Worm (Caenorhabditis elegans) whole organism, L2 larva: ENCODE results near the gene inx-2.

ENCODE experiments used
- C34F6.9 ChIP-seq: fragments of 150-350 bp; optimal IDR thresholded peaks from 2 replicates; lab custom pipeline; 2014; ENCODE audit warnings: missing biosample characterization, missing genetic modification characterization
- F13H6.1 ChIP-seq: sonication (generic microtip); optimal IDR thresholded peaks from 2 replicates; lab custom pipeline; 2016; ENCODE audit warnings: missing genetic modification characterization, missing compliant biosample characterization
- R02D3.7 ChIP-seq: fragments of 150-350 bp; optimal IDR thresholded peaks from 2 replicates; lab custom pipeline; 2014; ENCODE audit warnings: missing biosample characterization, missing genetic modification characterization
- Y55F3AM.14 ChIP-seq: fragments of 200-800 bp; sonication (Bioruptor generic); optimal IDR thresholded peaks from 2 replicates; lab custom pipeline; 2018; ENCODE audit warnings: mild to moderate bottlenecking, missing genetic modification characterization, missing compliant biosample characterization
- ZK546.5 ChIP-seq: sonication (generic microtip); optimal IDR thresholded peaks from 2 replicates; lab custom pipeline; 2017; ENCODE audit warnings: missing biosample characterization, missing genetic modification characterization
- alr-1 ChIP-seq: fragments of 150-350 bp; optimal IDR thresholded peaks from 2 replicates; lab custom pipeline; 2014; ENCODE audit warnings: missing biosample characterization, missing genetic modification characterization
- aly-2 ChIP-seq: fragments of 150-350 bp; optimal IDR thresholded peaks from 2 replicates; lab custom pipeline; 2014; ENCODE audit warnings: missing biosample characterization, missing genetic modification characterization
- blmp-1 ChIP-seq: sonication (generic microtip); optimal IDR thresholded peaks from 2 replicates; lab custom pipeline; 2017; ENCODE audit warnings: missing genetic modification characterization, mild to moderate bottlenecking, missing compliant biosample characterization, antibody characterized with exemption, moderate library complexity; ENCODE audit not compliant: insufficient read depth
- ceh-16 ChIP-seq: fragments of 150-350 bp; optimal IDR thresholded peaks from 2 replicates; lab custom pipeline; 2014; ENCODE audit warnings: missing biosample characterization, missing genetic modification characterization
- ceh-82 ChIP-seq: fragments of 150-350 bp; optimal IDR thresholded peaks from 2 replicates; lab custom pipeline; 2014; ENCODE audit warnings: missing biosample characterization, missing genetic modification characterization
- crh-2 ChIP-seq: sonication (generic microtip); optimal IDR thresholded peaks from 2 replicates; lab custom pipeline; 2017; ENCODE audit warnings: missing biosample characterization, missing genetic modification characterization
- dmd-4 ChIP-seq: sonication (generic microtip); optimal IDR thresholded peaks from 2 replicates; lab custom pipeline; 2017; ENCODE audit warnings: missing biosample characterization, missing genetic modification characterization
- egl-27 ChIP-seq: sonication (generic microtip); optimal IDR thresholded peaks from 3 replicates; lab custom pipeline; 2017; ENCODE audit warnings: missing biosample characterization, missing genetic modification reagents, missing genetic modification characterization
- elt-1 ChIP-seq: fragments of 150-350 bp; optimal IDR thresholded peaks from 2 replicates; lab custom pipeline; 2014; ENCODE audit warnings: missing biosample characterization, missing genetic modification characterization
- fos-1 ChIP-seq: fragments of 150-350 bp; optimal IDR thresholded peaks from 2 replicates; lab custom pipeline; 2014; ENCODE audit warnings: missing biosample characterization, missing genetic modification characterization
- gmeb-1 ChIP-seq: fragments of 150-350 bp; optimal IDR thresholded peaks from 2 replicates; lab custom pipeline; 2014; ENCODE audit warnings: missing biosample characterization, missing genetic modification characterization
- lin-11 ChIP-seq: fragments of 150-350 bp; sonication (generic microtip); optimal IDR thresholded peaks from 2 replicates; lab custom pipeline; 2014; ENCODE audit warnings: missing biosample characterization, missing genetic modification characterization, inconsistent platforms, mixed read lengths
- lin-13 ChIP-seq: fragments of 150-350 bp; optimal IDR thresholded peaks from 2 replicates; lab custom pipeline; 2014; ENCODE audit warnings: missing biosample characterization, missing genetic modification reagents, missing genetic modification characterization
- lsy-2 ChIP-seq, 2 experiments: fragments of 150-350 bp in 1 of 2; sonication (generic microtip) in 1 of 2; optimal IDR thresholded peaks; 2 replicates each; lab custom pipeline; 2014 to 2017; ENCODE audit warnings: missing biosample characterization in 2 of 2, missing genetic modification characterization in 2 of 2
- mab-5 ChIP-seq: fragments of 150-350 bp; optimal IDR thresholded peaks from 2 replicates; lab custom pipeline; 2014; ENCODE audit warnings: missing biosample characterization, missing genetic modification characterization
- mdl-1 ChIP-seq, 2 experiments: fragments of 150-350 bp in 1 of 2; sonication (generic microtip) in 1 of 2; optimal IDR thresholded peaks; 2 replicates each; lab custom pipeline; 2017; ENCODE audit warnings: missing biosample characterization in 2 of 2, missing genetic modification characterization in 2 of 2
- nhr-10 ChIP-seq: sonication (generic microtip); optimal IDR thresholded peaks from 2 replicates; lab custom pipeline; 2017; ENCODE audit warnings: missing biosample characterization, missing genetic modification characterization
- nhr-11 ChIP-seq: fragments of 150-350 bp; optimal IDR thresholded peaks from 2 replicates; lab custom pipeline; 2014; ENCODE audit warnings: missing biosample characterization, missing genetic modification characterization
- nhr-12 ChIP-seq: fragments of 150-350 bp; optimal IDR thresholded peaks from 2 replicates; lab custom pipeline; 2014; ENCODE audit warnings: missing biosample characterization, missing genetic modification characterization
- nhr-129 ChIP-seq: fragments of 150-350 bp; optimal IDR thresholded peaks from 2 replicates; lab custom pipeline; 2014; ENCODE audit warnings: missing biosample characterization, missing genetic modification characterization
- nhr-21 ChIP-seq: fragments of 150-350 bp; optimal IDR thresholded peaks from 2 replicates; lab custom pipeline; 2014; ENCODE audit warnings: missing biosample characterization, missing genetic modification characterization
- nhr-237 ChIP-seq: fragments of 150-350 bp; optimal IDR thresholded peaks from 2 replicates; lab custom pipeline; 2014; ENCODE audit warnings: missing biosample characterization, missing genetic modification characterization
- nhr-25 ChIP-seq: fragments of 150-350 bp; sonication (generic microtip); optimal IDR thresholded peaks from 3 replicates; lab custom pipeline; 2014; ENCODE audit warnings: missing biosample characterization, missing genetic modification characterization
- nhr-6 ChIP-seq: fragments of 150-350 bp; optimal IDR thresholded peaks from 2 replicates; lab custom pipeline; 2014; ENCODE audit warnings: missing biosample characterization, missing genetic modification characterization
- nhr-77 ChIP-seq: fragments of 150-350 bp; optimal IDR thresholded peaks from 2 replicates; lab custom pipeline; 2014; ENCODE audit warnings: missing biosample characterization, missing genetic modification characterization
- peb-1 ChIP-seq: fragments of 150-350 bp; optimal IDR thresholded peaks from 2 replicates; lab custom pipeline; 2014; ENCODE audit warnings: missing biosample characterization, missing genetic modification characterization
- sem-4 ChIP-seq: fragments of 150-350 bp; optimal IDR thresholded peaks from 2 replicates; lab custom pipeline; 2014; ENCODE audit warnings: missing biosample characterization, missing genetic modification reagents, missing genetic modification characterization
- skn-1 ChIP-seq: sonication (generic microtip); optimal IDR thresholded peaks from 2 replicates; lab custom pipeline; 2017; ENCODE audit warnings: missing biosample characterization, missing genetic modification characterization
- sma-3 ChIP-seq: sonication (generic microtip); optimal IDR thresholded peaks from 2 replicates; lab custom pipeline; 2016; ENCODE audit warnings: missing genetic modification reagents, missing genetic modification characterization, missing compliant biosample characterization
- sma-9 ChIP-seq, 2 experiments: fragments of 150-350 bp in 1 of 2; sonication (generic microtip) in 1 of 2; optimal IDR thresholded peaks; 2 replicates each; lab custom pipeline; 2014 to 2016; ENCODE audit warnings: missing genetic modification characterization in 2 of 2, mild to moderate bottlenecking in 1 of 2, missing biosample characterization in 1 of 2, missing compliant biosample characterization in 1 of 2, missing genetic modification reagents in 1 of 2, moderate library complexity in 1 of 2
- unc-55 ChIP-seq: fragments of 150-350 bp; sonication (generic microtip); optimal IDR thresholded peaks from 3 replicates; lab custom pipeline; 2014; ENCODE audit warnings: missing biosample characterization, missing genetic modification reagents, missing genetic modification characterization
- unc-62 ChIP-seq: fragments of 150-350 bp; optimal IDR thresholded peaks from 2 replicates; lab custom pipeline; 2014; ENCODE audit warnings: missing biosample characterization, missing genetic modification reagents, missing genetic modification characterization
- ztf-1 ChIP-seq: fragments of 200-800 bp; sonication (Bioruptor generic); conservative IDR thresholded peaks from 2 replicates; pipeline ENCODE4 v1.3.6; 2022; ENCODE audit warnings: missing genetic modification characterization, missing compliant biosample characterization
- ztf-11 ChIP-seq: sonication (generic microtip); optimal IDR thresholded peaks from 2 replicates; lab custom pipeline; 2017; ENCODE audit warnings: missing biosample characterization, missing genetic modification characterization
- ztf-4 ChIP-seq: fragments of 150-350 bp; optimal IDR thresholded peaks from 2 replicates; lab custom pipeline; 2014; ENCODE audit warnings: missing biosample characterization, missing genetic modification characterization

Gene inx-2

DNA sequence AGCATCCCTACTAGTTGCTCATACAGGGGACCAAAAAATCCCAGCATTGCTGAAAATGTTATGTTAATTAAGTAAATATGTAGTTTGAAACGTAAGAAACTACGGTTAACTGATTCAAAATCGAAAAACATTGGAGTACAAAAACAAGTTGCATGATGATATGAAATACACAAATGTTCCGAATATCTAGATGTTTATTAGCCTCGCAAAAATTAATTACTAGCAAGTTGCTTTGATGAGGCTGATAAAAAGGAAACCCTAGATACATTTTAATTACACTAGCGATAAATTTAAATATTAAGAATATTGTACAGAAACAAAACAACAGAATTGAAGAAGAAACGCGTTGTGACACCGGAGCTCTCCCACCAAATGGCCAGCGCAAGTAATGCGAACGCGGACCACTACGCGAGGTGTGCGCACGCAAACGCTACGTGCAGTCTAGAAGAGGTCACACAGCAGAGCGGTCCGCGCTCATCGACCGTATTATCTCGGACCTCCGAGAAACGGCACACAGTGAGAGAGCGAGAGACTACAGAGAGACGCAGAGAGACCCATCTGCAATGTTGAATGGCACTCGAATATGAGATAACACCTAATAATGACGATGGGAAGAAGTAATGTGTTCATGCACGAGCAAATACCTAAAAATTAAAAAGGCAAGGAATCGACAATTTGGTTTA is at the start of gene inx-2:
inx-2 (minus strand) TSS at position 51 of the 683 bp plus-strand sequence.
- no peak for TF ChIP-seq nhr-12
- no peak for TF ChIP-seq unc-55
- no peak for TF ChIP-seq egl-27 (tag; lab: Kevin White, UChicago)
- TF ChIP-seq nhr-77 (tag; lab: Kevin White, UChicago): no peak
- TF ChIP-seq elt-1 (tag; lab: Kevin White, UChicago): no peak
- no peak for TF ChIP-seq nhr-129 (tag; lab: Kevin White, UChicago)
- TF ChIP-seq lin-11: no peak
- TF ChIP-seq ztf-11 (tag; lab: Kevin White, UChicago): no peak
- TF ChIP-seq ceh-82 (tag; lab: Kevin White, UChicago): no peak
- no peak for TF ChIP-seq ztf-1
- no peak for TF ChIP-seq crh-2

- no peak for TF ChIP-seq Y55F3AM.14 (GFP tag; lab: Kevin White, UChicago)
- no peak for TF ChIP-seq nhr-11
- TF ChIP-seq ztf-1: no peak
- no peak for TF ChIP-seq C34F6.9 (tag; lab: Kevin White, UChicago)
- no peak for TF ChIP-seq mab-5 (tag; lab: Kevin White, UChicago)
- no peak for TF ChIP-seq unc-55
- no peak for TF ChIP-seq egl-27 (tag; lab: Kevin White, UChicago)
- TF ChIP-seq sma-3 (GFP tag; lab: Kevin White, UChicago): no peak
- TF ChIP-seq ceh-16: no peak
- TF ChIP-seq alr-1 (tag; lab: Kevin White, UChicago): no peak
- no peak for TF ChIP-seq R02D3.7 (tag; lab: Kevin White, UChicago)
- TF ChIP-seq blmp-1 (tag; lab: Kevin White, UChicago): no peak
- TF ChIP-seq ztf-4 (tag; lab: Kevin White, UChicago): no peak
- TF ChIP-seq nhr-237 (tag; lab: Kevin White, UChicago): no peak
- TF ChIP-seq lin-11: no peak
- TF ChIP-seq nhr-12: no peak
- TF ChIP-seq, all 48 proteins: peak for 0
Observed at ce11 chrX:11346155-11346554, 49.6 kb upstream of the inx-2 start, which contains the start of gene oct-2. TSS of gene oct-2 (plus strand) at chrX:11346455.

DNA sequence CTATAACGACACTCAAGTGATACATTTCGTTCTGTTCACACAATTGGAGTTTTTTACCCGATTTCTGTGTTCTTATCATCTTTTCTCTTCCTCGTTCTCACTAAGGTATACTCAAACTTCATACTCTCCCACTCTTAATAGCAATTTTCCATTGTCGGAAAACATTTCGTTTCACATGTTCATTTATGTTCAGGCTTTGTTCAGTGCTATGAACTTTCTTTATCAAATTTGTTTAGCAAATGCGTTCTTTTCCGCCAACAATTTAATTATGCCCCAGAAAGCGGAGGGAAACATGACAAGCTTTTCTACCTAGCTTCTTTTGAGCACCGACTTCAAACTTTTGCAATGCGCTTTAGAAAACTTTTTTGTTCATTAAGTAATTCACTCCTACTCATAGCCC is 48.9 kb upstream of the inx-2 start:
- no peak for TF ChIP-seq fos-1
- TF ChIP-seq sma-9 (GFP tag; optimal IDR thresholded peaks at IDR 0.05; lab: Kevin White, UChicago): peak; percentile 9
- TF ChIP-seq sma-9 (tag; optimal IDR thresholded peaks at IDR 0.05; lab: Kevin White, UChicago): no peak
- TF ChIP-seq, all 48 proteins: peak for 1

DNA sequence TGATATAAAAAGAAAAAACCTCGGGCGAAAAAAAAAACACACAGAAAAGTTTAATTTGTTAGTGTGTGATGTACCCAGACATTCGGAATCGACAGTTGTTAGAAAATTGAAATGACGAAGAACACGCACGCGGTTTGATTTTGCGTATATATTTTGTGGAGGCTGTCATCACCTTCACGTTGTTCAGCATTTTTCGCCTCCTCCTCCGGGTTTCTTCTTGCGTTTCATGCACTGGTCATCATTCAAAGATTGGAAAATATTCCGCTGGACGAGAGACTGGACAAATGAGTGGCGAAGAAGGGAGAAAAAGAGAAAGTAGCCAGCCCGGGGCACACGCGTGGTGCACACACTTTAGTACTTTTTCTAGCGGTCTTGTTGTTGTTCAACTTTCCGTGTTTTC is 48.4 kb upstream of the inx-2 start:
- TF ChIP-seq fos-1 (peak; percentile 27), ceh-16 (no peak), nhr-25 (tag; lab: Kevin White, UChicago) (no peak), F13H6.1 (peak; percentile 8), nhr-129 (tag; lab: Kevin White, UChicago) (peak; percentile 52)

DNA sequence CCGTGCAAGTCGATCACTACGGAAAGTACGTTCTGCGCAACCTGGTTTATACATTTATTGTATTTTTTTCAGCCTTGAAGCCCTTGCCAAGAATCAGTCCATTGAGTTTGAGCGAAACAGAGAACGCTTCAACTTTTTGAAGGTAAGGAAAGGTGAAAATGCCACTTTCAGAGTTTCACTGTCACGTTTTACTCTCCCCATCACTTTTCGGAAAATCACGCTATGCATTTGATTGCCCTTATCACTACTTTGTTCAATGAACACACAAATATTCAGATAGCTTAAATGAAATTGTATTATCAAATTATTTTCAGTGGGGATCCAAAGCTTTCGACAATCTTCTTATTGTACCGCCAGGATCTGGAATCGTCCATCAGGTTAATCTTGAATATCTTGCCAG is 43.9 kb upstream of the inx-2 start:
- TF ChIP-seq crh-2 (peak; percentile 64), Y55F3AM.14 (GFP tag; lab: Kevin White, UChicago) (no peak)

- no peak for TF ChIP-seq mdl-1 (tag; optimal IDR thresholded peaks at IDR 0.05; lab: Kevin White, UChicago)
- no peak for TF ChIP-seq lin-11
- TF ChIP-seq F13H6.1: peak; percentile 13
- TF ChIP-seq ceh-16: peak; percentile 21
- TF ChIP-seq lsy-2 (tag; optimal IDR thresholded peaks at IDR 0.05; lab: Kevin White, UChicago): no peak
- no peak for TF ChIP-seq dmd-4
- peak; percentile 40 for TF ChIP-seq nhr-6 (tag; lab: Kevin White, UChicago)
- TF ChIP-seq ztf-11 (tag; lab: Kevin White, UChicago): no peak
- TF ChIP-seq Y55F3AM.14 (GFP tag; lab: Kevin White, UChicago): peak; percentile 11
- TF ChIP-seq fos-1: peak; percentile 24
- no peak for TF ChIP-seq mab-5 (tag; lab: Kevin White, UChicago)
- TF ChIP-seq aly-2: no peak
- TF ChIP-seq sem-4: peak; percentile 1
- peak; percentile 9 for TF ChIP-seq blmp-1 (tag; lab: Kevin White, UChicago)
- TF ChIP-seq nhr-77 (tag; lab: Kevin White, UChicago): no peak
- peak; percentile 9 for TF ChIP-seq gmeb-1 (tag; lab: Kevin White, UChicago)
- TF ChIP-seq peb-1 (tag; lab: Kevin White, UChicago): no peak
- TF ChIP-seq crh-2: peak; percentile 27
- TF ChIP-seq C34F6.9 (tag; lab: Kevin White, UChicago): peak; percentile 47
- TF ChIP-seq ZK546.5 (tag; lab: Kevin White, UChicago): no peak
- TF ChIP-seq nhr-21 (tag; lab: Kevin White, UChicago): no peak
- TF ChIP-seq nhr-129 (tag; lab: Kevin White, UChicago): peak; percentile 75
- TF ChIP-seq nhr-10 (tag; lab: Kevin White, UChicago): no peak
- TF ChIP-seq lin-13 (GFP tag; lab: Kevin White, UChicago): no peak
- no peak for TF ChIP-seq unc-62
- no peak for TF ChIP-seq skn-1 (tag; lab: Kevin White, UChicago)
- TF ChIP-seq nhr-12: no peak
Observed at ce11 chrX:11339375-11339924, 42.9 kb upstream of the inx-2 start, which contains the start of gene aco-1. TSS of gene aco-1 (plus strand) at chrX:11339874.
